Fruit fly (Drosophila melanogaster) whole organism, embryonic: ENCODE measurements around the gene CG9674.

Source experiments
- Asciz ChIP-seq: fragments of 200-800 bp; sonication (Bioruptor generic); optimal IDR thresholded peaks from 2 replicates; lab custom pipeline; 2017; ENCODE audit warnings: missing biosample characterization, mild to moderate bottlenecking, missing genetic modification characterization, missing genetic modification reagents
- CG10366 ChIP-seq: fragments of 200-800 bp; sonication (Bioruptor generic); IDR thresholded peaks from 2 replicates; pipeline ENCODE4 v1.3.6; 2022; ENCODE audit warnings: missing biosample characterization, missing genetic modification characterization
- CG12659 ChIP-seq: fragments of 200-800 bp; sonication (Bioruptor generic); optimal IDR thresholded peaks from 3 replicates; lab custom pipeline; 2017; ENCODE audit warnings: mild to moderate bottlenecking, missing biosample characterization, missing genetic modification reagents, missing genetic modification characterization
- CG13296 ChIP-seq: fragments of 200-800 bp; sonication (Bioruptor generic); optimal IDR thresholded peaks from 3 replicates; lab custom pipeline; 2018; ENCODE audit warnings: missing biosample characterization, mild to moderate bottlenecking, missing genetic modification characterization
- CG15479 ChIP-seq: fragments of 200-800 bp; sonication (Bioruptor generic); optimal IDR thresholded peaks from 3 replicates; lab custom pipeline; 2019; ENCODE audit warnings: missing biosample characterization, mild to moderate bottlenecking, missing genetic modification characterization, moderate library complexity
- CG15514 ChIP-seq: fragments of 200-800 bp; sonication (Bioruptor generic); optimal IDR thresholded peaks from 3 replicates; lab custom pipeline; 2017; ENCODE audit warnings: missing biosample characterization, missing genetic modification characterization, mild to moderate bottlenecking, moderate library complexity, missing genetic modification reagents
- CG15696 ChIP-seq: fragments of 200-800 bp; sonication (Bioruptor generic); optimal IDR thresholded peaks from 2 replicates; lab custom pipeline; 2019; ENCODE audit warnings: missing biosample characterization, mild to moderate bottlenecking, missing genetic modification characterization, moderate library complexity
- CG17612 ChIP-seq: fragments of 200-800 bp; sonication (Bioruptor generic); IDR thresholded peaks from 2 replicates; pipeline ENCODE4 v1.3.6; 2022; ENCODE audit warnings: missing biosample characterization, missing genetic modification characterization
- CG18011 ChIP-seq: fragments of 200-800 bp; sonication (Bioruptor generic); optimal IDR thresholded peaks from 2 replicates; lab custom pipeline; 2017; ENCODE audit warnings: missing biosample characterization, missing genetic modification characterization, mild to moderate bottlenecking, moderate library complexity, missing genotype
- CG2202 ChIP-seq: fragments of 200-800 bp; sonication (Bioruptor generic); optimal IDR thresholded peaks from 2 replicates; lab custom pipeline; 2018; ENCODE audit warnings: missing biosample characterization, mild to moderate bottlenecking, missing genetic modification characterization
- CG2889 ChIP-seq: fragments of 200-800 bp; sonication (Bioruptor generic); IDR thresholded peaks from 3 replicates; pipeline ENCODE4 v1.3.6; 2022; ENCODE audit warnings: missing biosample characterization, missing genetic modification characterization
- CG3407 ChIP-seq: fragments of 200-800 bp; sonication (Bioruptor generic); optimal IDR thresholded peaks from 2 replicates; lab custom pipeline; 2018; ENCODE audit warnings: missing biosample characterization, mild to moderate bottlenecking, missing genetic modification characterization
- CG3995 ChIP-seq: fragments of 200-800 bp; sonication (Bioruptor generic); optimal IDR thresholded peaks from 3 replicates; lab custom pipeline; 2016; ENCODE audit warnings: missing biosample characterization, missing genetic modification characterization
- CG42726 ChIP-seq: fragments of 200-800 bp; sonication (Bioruptor generic); IDR thresholded peaks from 2 replicates; pipeline ENCODE4 v1.3.6; 2022; ENCODE audit warnings: missing biosample characterization, missing genetic modification characterization; ENCODE audit not compliant: partially characterized antibody
- CG4617 ChIP-seq: fragments of 200-800 bp; sonication (Bioruptor generic); optimal IDR thresholded peaks from 3 replicates; lab custom pipeline; 2016; ENCODE audit warnings: missing biosample characterization, missing genetic modification characterization, borderline replicate concordance
- CG6272 ChIP-seq: fragments of 200-800 bp; sonication (Bioruptor generic); IDR thresholded peaks from 2 replicates; pipeline ENCODE4 v1.3.6; 2022; ENCODE audit warnings: missing biosample characterization, missing genetic modification characterization
- CG8924 ChIP-seq: fragments of 200-800 bp; optimal IDR thresholded peaks from 3 replicates; lab custom pipeline; 2019; ENCODE audit warnings: missing biosample characterization, mild to moderate bottlenecking, missing genetic modification characterization, moderate library complexity
- CG9797 ChIP-seq: fragments of 200-800 bp; sonication (Bioruptor generic); optimal IDR thresholded peaks from 3 replicates; lab custom pipeline; 2018; ENCODE audit warnings: missing biosample characterization, mild to moderate bottlenecking, missing genetic modification characterization
- CG9932 ChIP-seq: fragments of 200-800 bp; sonication (Bioruptor generic); IDR thresholded peaks from 2 replicates; pipeline ENCODE4 v1.3.6; 2022; ENCODE audit warnings: missing biosample characterization, missing genetic modification characterization
- Dp ChIP-seq: fragments of 200-800 bp; sonication (Bioruptor generic); optimal IDR thresholded peaks from 2 replicates; lab custom pipeline; 2018; ENCODE audit warnings: missing biosample characterization, mild to moderate bottlenecking, missing genetic modification characterization, moderate library complexity
- E2f2 ChIP-seq: fragments of 200-800 bp; sonication (Bioruptor generic); IDR thresholded peaks from 2 replicates; pipeline ENCODE4 v1.3.6; 2022; ENCODE audit warnings: missing biosample characterization, missing genetic modification characterization
- Hsf ChIP-seq: fragments of 200-800 bp; sonication (Bioruptor generic); optimal IDR thresholded peaks from 3 replicates; lab custom pipeline; 2016; ENCODE audit warnings: missing biosample characterization, missing genetic modification characterization
- Lhr ChIP-seq: fragments of 200-800 bp; sonication (Bioruptor generic); optimal IDR thresholded peaks from 3 replicates; lab custom pipeline; 2017; ENCODE audit warnings: mild to moderate bottlenecking, missing biosample characterization, missing genetic modification reagents, missing genetic modification characterization
- MESR4 ChIP-seq: fragments of 200-800 bp; sonication (Bioruptor generic); optimal IDR thresholded peaks from 2 replicates; lab custom pipeline; 2018; ENCODE audit warnings: missing biosample characterization, mild to moderate bottlenecking, missing genetic modification characterization, moderate library complexity
- MTF-1 ChIP-seq: fragments of 200-800 bp; sonication (Bioruptor generic); optimal IDR thresholded peaks from 2 replicates; lab custom pipeline; 2018; ENCODE audit warnings: missing biosample characterization, mild to moderate bottlenecking, missing genetic modification characterization, borderline replicate concordance
- Med ChIP-seq: fragments of 200-800 bp; sonication (Bioruptor generic); peaks from one replicate; lab custom pipeline; 2016; ENCODE audit warnings: missing biosample characterization, missing genetic modification characterization, mild to moderate bottlenecking, inconsistent platforms, moderate library complexity
- Rfx ChIP-seq: fragments of 200-800 bp; sonication (Bioruptor generic); IDR thresholded peaks from 2 replicates; pipeline ENCODE4 v1.3.6; 2022; ENCODE audit warnings: missing biosample characterization, missing genetic modification characterization
- Scr ChIP-seq: fragments of 200-800 bp; sonication (Bioruptor generic); IDR thresholded peaks from 2 replicates; pipeline ENCODE4 v1.3.6; 2022; ENCODE audit warnings: missing biosample characterization, missing genetic modification characterization; ENCODE audit not compliant: partially characterized antibody
- Side ChIP-seq: fragments of 200-800 bp; sonication (Bioruptor generic); optimal IDR thresholded peaks from 2 replicates; lab custom pipeline; 2016; ENCODE audit warnings: missing biosample characterization, missing genetic modification characterization
- Sin3A ChIP-seq: fragments of >200 bp; optimal IDR thresholded peaks from 2 replicates; lab custom pipeline; 2018
- Sry-δ ChIP-seq: fragments of 200-800 bp; sonication (Bioruptor generic); optimal IDR thresholded peaks from 2 replicates; lab custom pipeline; 2016; ENCODE audit warnings: missing biosample characterization, missing genetic modification characterization
- Taf1 ChIP-seq: fragments of 200-800 bp; sonication (Bioruptor generic); IDR thresholded peaks from 2 replicates; pipeline ENCODE4 v1.3.6; 2022; ENCODE audit warnings: missing biosample characterization, missing genetic modification characterization
- YL-1 ChIP-seq: fragments of 200-800 bp; sonication (Bioruptor generic); optimal IDR thresholded peaks from 3 replicates; lab custom pipeline; 2017; ENCODE audit warnings: missing biosample characterization, mild to moderate bottlenecking, missing genetic modification characterization
- bbx ChIP-seq: fragments of 200-800 bp; sonication (Bioruptor generic); IDR thresholded peaks from 2 replicates; pipeline ENCODE4 v1.3.6; 2022; ENCODE audit warnings: missing biosample characterization, missing genetic modification characterization; ENCODE audit not compliant: partially characterized antibody
- bowl ChIP-seq: fragments of 200-800 bp; sonication (Bioruptor generic); IDR thresholded peaks from 2 replicates; pipeline ENCODE4 v1.3.6; 2022; ENCODE audit warnings: missing biosample characterization, missing genetic modification characterization
- cwo ChIP-seq: fragments of 200-800 bp; sonication (Bioruptor generic); optimal IDR thresholded peaks from 3 replicates; lab custom pipeline; 2017; ENCODE audit warnings: missing biosample characterization, missing genetic modification characterization, mild to moderate bottlenecking, moderate library complexity, missing genetic modification reagents
- dm ChIP-seq: fragments of 200-800 bp; sonication (Bioruptor generic); optimal IDR thresholded peaks from 3 replicates; lab custom pipeline; 2016; ENCODE audit warnings: missing biosample characterization, missing genetic modification characterization
- ftz-f1 ChIP-seq: fragments of 200-800 bp; sonication (Bioruptor generic); optimal IDR thresholded peaks from 2 replicates; lab custom pipeline; 2016; ENCODE audit warnings: missing biosample characterization, missing genetic modification characterization
- ind ChIP-seq: fragments of 200-800 bp; sonication (Bioruptor generic); optimal IDR thresholded peaks from 3 replicates; lab custom pipeline; 2016; ENCODE audit warnings: missing biosample characterization, missing genetic modification characterization
- kni ChIP-seq: fragments of 200-800 bp; sonication (Bioruptor generic); optimal IDR thresholded peaks from 3 replicates; lab custom pipeline; 2017; ENCODE audit warnings: mild to moderate bottlenecking, missing biosample characterization, missing genetic modification reagents, missing genetic modification characterization
- mirr ChIP-seq: fragments of 200-800 bp; sonication (Bioruptor generic); optimal IDR thresholded peaks from 3 replicates; lab custom pipeline; 2018; ENCODE audit warnings: missing biosample characterization, mild to moderate bottlenecking, missing genetic modification characterization
- nmo ChIP-seq: fragments of 200-800 bp; sonication (Bioruptor generic); optimal IDR thresholded peaks from 2 replicates; lab custom pipeline; 2018; ENCODE audit warnings: missing biosample characterization, mild to moderate bottlenecking, missing genetic modification characterization, moderate library complexity
- p53 ChIP-seq: fragments of 200-800 bp; sonication (Bioruptor generic); optimal IDR thresholded peaks from 2 replicates; lab custom pipeline; 2016; ENCODE audit warnings: missing biosample characterization, missing genetic modification characterization
- pita ChIP-seq: fragments of 200-800 bp; sonication (Bioruptor generic); optimal IDR thresholded peaks from 2 replicates; lab custom pipeline; 2017; ENCODE audit warnings: missing biosample characterization, mild to moderate bottlenecking, missing genetic modification characterization
- row ChIP-seq: fragments of 200-800 bp; sonication (Bioruptor generic); IDR thresholded peaks from 3 replicates; pipeline ENCODE4 v1.3.6; 2022; ENCODE audit warnings: missing biosample characterization, missing genetic modification characterization
- sc ChIP-seq, 3 experiments: fragments of >200 bp in 2 of 3; fragments of 200-800 bp in 1 of 3; sonication (Bioruptor generic) in 1 of 3; optimal IDR thresholded peaks; 2 replicates in 2 of 3; 3 replicates in 1 of 3; lab custom pipeline; 2017; ENCODE audit warnings: mild to moderate bottlenecking in 1 of 3, missing biosample characterization in 1 of 3, missing genetic modification characterization in 1 of 3, missing genetic modification reagents in 1 of 3
- ssp ChIP-seq: fragments of 200-800 bp; sonication (Bioruptor generic); IDR thresholded peaks from 2 replicates; pipeline ENCODE4 v1.3.6; 2022; ENCODE audit warnings: missing biosample characterization, missing genetic modification characterization
- stwl ChIP-seq: fragments of 200-800 bp; sonication (Bioruptor generic); optimal IDR thresholded peaks from 3 replicates; lab custom pipeline; 2018; ENCODE audit warnings: missing biosample characterization, mild to moderate bottlenecking, missing genetic modification characterization, moderate library complexity
- tgo ChIP-seq: fragments of 200-800 bp; sonication (Bioruptor generic); IDR thresholded peaks from 3 replicates; pipeline ENCODE4 v1.3.6; 2022; ENCODE audit warnings: missing biosample characterization, missing genetic modification characterization
- unc-4 ChIP-seq: fragments of 200-800 bp; sonication (Bioruptor generic); IDR thresholded peaks from 2 replicates; pipeline ENCODE4 v1.3.6; 2022; ENCODE audit warnings: missing biosample characterization, missing genetic modification characterization; ENCODE audit not compliant: partially characterized antibody

CG9674 gene

dm6 chr3L:16786728-16787127, 20.8 kb downstream of the CG9674 start, which contains the start of gene eIF3e:
Gene eIF3e, minus strand, starts transcription at chr3L:16786941.
- TF ChIP-seq ind (no peak), Asciz (GFP tag; lab: Kevin White, UChicago) (no peak), CG4617 (GFP tag; lab: Kevin White, UChicago) (peak; percentile 64), CG8924 (tag; lab: Kevin White, UChicago) (no peak), Sin3A (lab: Kevin White, UChicago) (peak; percentile 93), p53 (GFP tag; lab: Kevin White, UChicago) (no peak), MESR4 (GFP tag; lab: Kevin White, UChicago) (peak; percentile 99), Side (GFP tag; lab: Kevin White, UChicago) (no peak), Taf1 (no peak), CG9932 (peak; percentile 37; the same call in 1 of the 2 replicates), Lhr (GFP tag; lab: Kevin White, UChicago) (peak; percentile 62), row (GFP tag; lab: Robert Waterston, UW) (peak; percentile 51), nmo (GFP tag; lab: Kevin White, UChicago) (peak; percentile 23), stwl (peak; percentile 19), Med (peak; percentile 52), Rfx (peak; percentile 43; the same call in 1 of the 2 replicates), Hsf (GFP tag; lab: Kevin White, UChicago) (no peak), unc-4 (GFP tag; lab: Robert Waterston, UW) (no peak), CG17612 (no peak), pita (GFP tag; lab: Kevin White, UChicago) (no peak), CG10366 (no peak), cwo (GFP tag; lab: Kevin White, UChicago) (no peak), dm (GFP tag; lab: Kevin White, UChicago) (peak; percentile 57), ssp (GFP tag; lab: Robert Waterston, UW) (no peak), tgo (GFP tag; lab: Robert Waterston, UW) (no peak), mirr (GFP tag; lab: Kevin White, UChicago) (no peak), CG6272 (GFP tag; lab: Robert Waterston, UW) (no peak), bowl (GFP tag; lab: Robert Waterston, UW) (no peak), Scr (peak; percentile 51), kni (no peak), CG2202 (tag; lab: Kevin White, UChicago) (no peak), CG9797 (GFP tag; lab: Kevin White, UChicago) (peak; percentile 78), E2f2 (GFP tag; lab: Robert Waterston, UW) (peak; percentile 89), CG3407 (GFP tag; lab: Kevin White, UChicago) (no peak), Sry-δ (GFP tag; lab: Kevin White, UChicago) (peak; percentile 9), CG15479 (no peak), CG12659 (GFP tag; lab: Kevin White, UChicago) (no peak), CG42726 (GFP tag; lab: Robert Waterston, UW) (0 out of 2 replicates have a peak, but pooled peaks have one; percentile 21), sc (optimal IDR thresholded peaks at IDR 0.05; lab: Kevin White, UChicago) (no peak), sc (GFP tag; optimal IDR thresholded peaks at IDR 0.05; lab: Kevin White, UChicago) (no peak), CG15514 (no peak), YL-1 (GFP tag; lab: Kevin White, UChicago) (peak; percentile 27), CG2889 (GFP tag; lab: Robert Waterston, UW) (no peak), CG18011 (peak; percentile 8), CG3995 (GFP tag; lab: Kevin White, UChicago) (no peak), MTF-1 (GFP tag; lab: Kevin White, UChicago) (no peak), CG13296 (GFP tag; lab: Kevin White, UChicago) (no peak), ftz-f1 (GFP tag; lab: Kevin White, UChicago) (peak; percentile 77), CG15696 (tag; lab: Kevin White, UChicago) (peak; percentile 3), bbx (GFP tag; lab: Robert Waterston, UW) (0 out of 2 replicates have a peak, but pooled peaks have one; percentile 23), Dp (GFP tag; lab: Kevin White, UChicago) (peak; percentile 63)
